Worm (Caenorhabditis elegans) whole organism, L1 larva: Measurements from ENCODE around the gene T08D10.4.

ENCODE experiments used
- C34B4.2 ChIP-seq: sonication (generic microtip); optimal IDR thresholded peaks from 2 replicates; lab custom pipeline; 2017; ENCODE audit warnings: mild to moderate bottlenecking, missing genetic modification characterization, missing compliant biosample characterization
- aha-1 ChIP-seq: fragments of 150-350 bp; optimal IDR thresholded peaks from 2 replicates; lab custom pipeline; 2014; ENCODE audit warnings: missing biosample characterization, missing genetic modification characterization
- ama-1 ChIP-seq: fragments of 150-350 bp; optimal IDR thresholded peaks from 2 replicates; lab custom pipeline; 2014
- ceh-8 ChIP-seq: fragments of 200-800 bp; sonication (Bioruptor generic); optimal IDR thresholded peaks from 2 replicates; lab custom pipeline; 2018; ENCODE audit warnings: mild to moderate bottlenecking, missing genetic modification characterization, moderate library complexity, missing compliant biosample characterization
- ceh-82 ChIP-seq, 3 experiments: fragments of 150-350 bp in 1 of 3; sonication (generic microtip) in 2 of 3; optimal IDR thresholded peaks; 2 replicates each; lab custom pipeline; 2014 to 2017; ENCODE audit warnings: missing biosample characterization in 3 of 3, missing genetic modification characterization in 3 of 3
- ceh-88 ChIP-seq: fragments of 200-800 bp; sonication (Bioruptor generic); IDR thresholded peaks from 2 replicates; pipeline ENCODE4 v1.3.6; 2022; ENCODE audit warnings: missing genetic modification characterization, missing compliant biosample characterization
- dpl-1 ChIP-seq, 3 experiments: fragments of 150-350 bp in 2 of 3; sonication (generic microtip) in 1 of 3; optimal IDR thresholded peaks; 2 replicates each; lab custom pipeline; 2014 to 2017; ENCODE audit warnings: missing biosample characterization in 3 of 3, missing genetic modification characterization in 3 of 3, missing genetic modification reagents in 3 of 3
- dsc-1 ChIP-seq: sonication (generic microtip); optimal IDR thresholded peaks from 2 replicates; lab custom pipeline; 2016; ENCODE audit warnings: mild to moderate bottlenecking, missing genetic modification characterization, missing compliant biosample characterization
- efl-1 ChIP-seq, 4 experiments: fragments of 150-350 bp; optimal IDR thresholded peaks in 3 of 4; peaks in 1 of 4; 1 replicate in 1 of 4; 2 replicates in 3 of 4; lab custom pipeline; 2014; ENCODE audit warnings: missing biosample characterization in 2 of 4, missing genetic modification characterization in 2 of 4, missing genetic modification reagents in 2 of 4
- efl-3 ChIP-seq: fragments of 200-800 bp; sonication (Bioruptor generic); optimal IDR thresholded peaks from 2 replicates; lab custom pipeline; 2018; ENCODE audit warnings: mild to moderate bottlenecking, missing genetic modification characterization, missing compliant biosample characterization
- egl-27 ChIP-seq, 2 experiments: fragments of 150-350 bp in 1 of 2; sonication (generic microtip); optimal IDR thresholded peaks; 3 replicates each; lab custom pipeline; 2017 to 2018; ENCODE audit warnings: missing biosample characterization in 2 of 2, missing genetic modification characterization in 2 of 2, missing genetic modification reagents in 2 of 2
- elt-2 ChIP-seq: sonication (generic microtip); optimal IDR thresholded peaks from 2 replicates; lab custom pipeline; 2016; ENCODE audit warnings: missing genetic modification characterization, mild to moderate bottlenecking, inconsistent platforms, missing compliant biosample characterization, missing genetic modification reagents
- elt-3 ChIP-seq, 6 experiments: fragments of 150-350 bp in 1 of 6; sonication (generic microtip); optimal IDR thresholded peaks; 2 replicates each; lab custom pipeline; 2017 to 2018; ENCODE audit warnings: missing biosample characterization in 6 of 6, missing genetic modification characterization in 6 of 6, inconsistent platforms in 1 of 6
- ets-5 ChIP-seq: fragments of 200-800 bp; sonication (Bioruptor generic); IDR thresholded peaks from 2 replicates; pipeline ENCODE4 v1.3.6; 2022; ENCODE audit warnings: missing genetic modification characterization, missing compliant biosample characterization
- grh-1 ChIP-seq: fragments of 200-800 bp; sonication (Bioruptor generic); IDR thresholded peaks from 2 replicates; pipeline ENCODE4 v1.3.6; 2022; ENCODE audit warnings: missing genetic modification reagents, missing genetic modification characterization, missing compliant biosample characterization
- hlh-17 ChIP-seq: fragments of 200-800 bp; sonication (Bioruptor generic); optimal IDR thresholded peaks from 2 replicates; lab custom pipeline; 2018; ENCODE audit warnings: missing genetic modification characterization, mild to moderate bottlenecking, missing compliant biosample characterization, moderate library complexity, borderline replicate concordance
- hlh-4 ChIP-seq: sonication (generic microtip); optimal IDR thresholded peaks from 2 replicates; lab custom pipeline; 2016; ENCODE audit warnings: mild to moderate bottlenecking, missing genetic modification characterization, missing compliant biosample characterization
- hpl-2 ChIP-seq: fragments of 150-350 bp; optimal IDR thresholded peaks from 2 replicates; lab custom pipeline; 2014; ENCODE audit warnings: missing biosample characterization, missing genetic modification reagents, missing genetic modification characterization
- irx-1 ChIP-seq: sonication (generic microtip); optimal IDR thresholded peaks from 2 replicates; lab custom pipeline; 2016; ENCODE audit warnings: missing genetic modification characterization, missing compliant biosample characterization
- isw-1 ChIP-seq: fragments of 200-800 bp; sonication (Bioruptor generic); IDR thresholded peaks from 2 replicates; pipeline ENCODE4 v1.3.6; 2022; ENCODE audit warnings: missing genetic modification characterization, missing compliant biosample characterization
- jun-1 ChIP-seq: fragments of 150-350 bp; optimal IDR thresholded peaks from 2 replicates; lab custom pipeline; 2014; ENCODE audit warnings: missing biosample characterization, missing genetic modification reagents, missing genetic modification characterization
- lsy-2 ChIP-seq, 2 experiments: fragments of 150-350 bp; optimal IDR thresholded peaks; 2 replicates each; lab custom pipeline; 2014; ENCODE audit warnings: missing biosample characterization in 2 of 2, missing genetic modification characterization in 2 of 2
- mab-9 ChIP-seq: fragments of 200-800 bp; sonication (Bioruptor generic); IDR thresholded peaks from 2 replicates; pipeline ENCODE4 v1.3.6; 2022; ENCODE audit warnings: missing genetic modification reagents, missing genetic modification characterization, missing compliant biosample characterization
- mef-2 ChIP-seq: fragments of 150-350 bp; optimal IDR thresholded peaks from 2 replicates; lab custom pipeline; 2014; ENCODE audit warnings: missing biosample characterization, missing genetic modification characterization
- mep-1 ChIP-seq: fragments of 150-350 bp; optimal IDR thresholded peaks from 2 replicates; lab custom pipeline; 2014; ENCODE audit warnings: missing biosample characterization, missing genetic modification characterization
- nhr-11 ChIP-seq: fragments of 150-350 bp; optimal IDR thresholded peaks from 2 replicates; lab custom pipeline; 2014; ENCODE audit warnings: missing biosample characterization, missing genetic modification characterization
- nhr-12 ChIP-seq: sonication (generic microtip); optimal IDR thresholded peaks from 2 replicates; lab custom pipeline; 2017; ENCODE audit warnings: missing biosample characterization, missing genetic modification characterization
- nhr-237 ChIP-seq: fragments of 150-350 bp; optimal IDR thresholded peaks from 2 replicates; lab custom pipeline; 2014; ENCODE audit warnings: missing biosample characterization, missing genetic modification characterization
- nhr-71 ChIP-seq: sonication (generic microtip); optimal IDR thresholded peaks from 2 replicates; lab custom pipeline; 2016; ENCODE audit warnings: mild to moderate bottlenecking, missing genetic modification characterization, moderate library complexity, missing compliant biosample characterization
- nhr-76 ChIP-seq: sonication (generic microtip); optimal IDR thresholded peaks from 2 replicates; lab custom pipeline; 2017; ENCODE audit warnings: missing biosample characterization, missing genetic modification characterization
- nhr-77 ChIP-seq: fragments of 150-350 bp; optimal IDR thresholded peaks from 2 replicates; lab custom pipeline; 2014; ENCODE audit warnings: missing biosample characterization, missing genetic modification characterization
- nhr-84 ChIP-seq: sonication (generic microtip); optimal IDR thresholded peaks from 2 replicates; lab custom pipeline; 2017; ENCODE audit warnings: missing biosample characterization, missing genetic modification characterization
- nhr-85 ChIP-seq: sonication (generic microtip); peaks from one replicate; lab custom pipeline; 2016; ENCODE audit warnings: missing genetic modification characterization, inconsistent platforms, missing compliant biosample characterization
- nhr-90 ChIP-seq: sonication (generic microtip); optimal IDR thresholded peaks from 2 replicates; lab custom pipeline; 2016; ENCODE audit warnings: mild to moderate bottlenecking, missing genetic modification characterization, missing compliant biosample characterization; ENCODE audit not compliant: poor library complexity
- rnt-1 ChIP-seq: sonication (generic microtip); optimal IDR thresholded peaks from 2 replicates; lab custom pipeline; 2016; ENCODE audit warnings: mild to moderate bottlenecking, missing genetic modification characterization, moderate library complexity, missing compliant biosample characterization
- skn-1 ChIP-seq: fragments of 150-350 bp; optimal IDR thresholded peaks from 2 replicates; lab custom pipeline; 2014; ENCODE audit warnings: missing biosample characterization, missing genetic modification characterization
- sox-4 ChIP-seq: sonication (generic microtip); optimal IDR thresholded peaks from 2 replicates; lab custom pipeline; 2016; ENCODE audit warnings: missing genetic modification characterization, missing compliant biosample characterization
- sptf-1 ChIP-seq: fragments of 150-350 bp; optimal IDR thresholded peaks from 2 replicates; lab custom pipeline; 2014; ENCODE audit warnings: missing biosample characterization, missing genetic modification characterization
- swsn-7 ChIP-seq: sonication (generic microtip); optimal IDR thresholded peaks from 2 replicates; lab custom pipeline; 2016; ENCODE audit warnings: missing genetic modification characterization, missing compliant biosample characterization
- unc-130 ChIP-seq: fragments of 150-350 bp; optimal IDR thresholded peaks from 2 replicates; lab custom pipeline; 2017; ENCODE audit warnings: missing biosample characterization, missing genetic modification characterization, inconsistent platforms
- unc-86 ChIP-seq: sonication (generic microtip); optimal IDR thresholded peaks from 2 replicates; lab custom pipeline; 2016; ENCODE audit warnings: missing genetic modification characterization, missing compliant biosample characterization
- unc-98 ChIP-seq: fragments of 200-800 bp; sonication (Bioruptor generic); IDR thresholded peaks from 2 replicates; pipeline ENCODE4 v1.3.6; 2022; ENCODE audit warnings: missing genetic modification characterization, missing compliant biosample characterization
- vab-15 ChIP-seq: sonication (generic microtip); optimal IDR thresholded peaks from 2 replicates; lab custom pipeline; 2017; ENCODE audit warnings: missing genotype, mild to moderate bottlenecking, missing genetic modification characterization, missing compliant biosample characterization
- xbp-1 ChIP-seq: sonication (generic microtip); optimal IDR thresholded peaks from 2 replicates; lab custom pipeline; 2016; ENCODE audit warnings: missing genetic modification characterization, missing compliant biosample characterization
- zip-4 ChIP-seq: fragments of 200-800 bp; sonication (Bioruptor generic); optimal IDR thresholded peaks from 2 replicates; lab custom pipeline; 2018; ENCODE audit warnings: mild to moderate bottlenecking, missing genetic modification characterization, moderate library complexity, missing compliant biosample characterization
- ztf-11 ChIP-seq, 2 experiments: sonication (generic microtip); optimal IDR thresholded peaks; 2 replicates each; lab custom pipeline; 2016 to 2017; ENCODE audit warnings: missing genetic modification characterization in 2 of 2, missing biosample characterization in 1 of 2, missing compliant biosample characterization in 1 of 2
- ztf-4 ChIP-seq: fragments of 150-350 bp; optimal IDR thresholded peaks from 2 replicates; lab custom pipeline; 2014; ENCODE audit warnings: missing biosample characterization, missing genetic modification characterization

The T08D10.4 gene

DNA sequence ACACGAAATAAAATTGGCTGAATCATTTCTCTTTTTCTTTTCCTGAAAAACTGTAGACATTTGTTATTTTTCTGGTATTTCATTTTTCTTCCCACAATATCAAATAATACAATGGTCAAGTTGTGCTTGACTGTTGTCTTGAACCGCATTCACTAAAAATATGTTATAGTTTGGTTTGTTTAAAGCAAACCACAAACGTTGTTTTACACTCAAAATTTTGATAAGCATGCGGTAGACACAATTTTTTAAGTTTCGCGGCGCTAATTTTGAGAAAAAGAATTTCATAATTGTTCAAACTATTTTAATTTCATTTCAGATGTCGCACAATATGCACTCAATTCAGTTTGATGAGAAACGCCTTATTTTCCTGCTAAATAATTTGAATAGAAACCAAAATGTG is 2.0 kb upstream of the T08D10.4 start, which contains the start of gene T08D10.3:
TSS of gene T08D10.3 (plus strand) at position 301 of the 400 bp plus-strand sequence.
- TF ChIP-seq nhr-76 (tag; lab: Kevin White, UChicago), result no peak
- TF ChIP-seq unc-86 (tag; lab: Kevin White, UChicago), result no peak
- TF ChIP-seq grh-1 (GFP tag; lab: Robert Waterston, UW), result no peak
- TF ChIP-seq nhr-11 (tag; lab: Kevin White, UChicago), result no peak
- no peak for TF ChIP-seq lsy-2 (tag; optimal IDR thresholded peaks at IDR 0.05; lab: Kevin White, UChicago)
- TF ChIP-seq ztf-4 (tag; lab: Kevin White, UChicago), result no peak
- TF ChIP-seq nhr-85, result no peak
- no peak for TF ChIP-seq skn-1 (tag; lab: Kevin White, UChicago)
- TF ChIP-seq xbp-1 (tag; lab: Kevin White, UChicago), result no peak
- no peak for TF ChIP-seq ceh-8 (GFP tag; lab: Kevin White, UChicago)
- no peak for TF ChIP-seq zip-4 (GFP tag; lab: Kevin White, UChicago)
- TF ChIP-seq mep-1, result no peak
- no peak for TF ChIP-seq ztf-11 (tag; optimal IDR thresholded peaks at IDR 0.05; lab: Kevin White, UChicago)
- TF ChIP-seq nhr-237 (tag; lab: Kevin White, UChicago), result no peak
- TF ChIP-seq, all 84 proteins: peak for 0

DNA sequence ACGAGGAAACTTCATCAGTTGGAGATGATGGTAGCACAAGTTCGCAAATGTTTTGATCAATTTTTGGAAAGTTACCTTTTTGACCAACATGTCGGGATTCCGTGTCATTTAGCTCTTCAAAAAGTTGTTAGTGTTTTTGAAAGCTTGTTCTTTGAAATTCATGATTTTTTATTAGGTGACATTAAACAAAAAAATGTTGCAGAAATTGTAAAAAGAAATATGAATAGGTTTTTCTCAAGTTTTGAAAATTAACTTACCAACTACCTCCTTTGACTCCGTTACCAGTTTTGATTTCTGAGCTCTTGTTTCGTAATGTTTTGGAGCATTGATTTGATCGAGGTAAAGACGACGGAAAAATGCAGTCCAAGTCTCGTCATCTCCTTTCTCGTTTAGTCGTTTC is 1.0 kb downstream of the T08D10.4 start:
- TF ChIP-seq skn-1 (tag; lab: Kevin White, UChicago) (no peak), irx-1 (tag; lab: Kevin White, UChicago) (no peak), efl-3 (GFP tag; lab: Kevin White, UChicago) (no peak), mef-2 (no peak), xbp-1 (tag; lab: Kevin White, UChicago) (no peak), nhr-77 (tag; lab: Kevin White, UChicago) (no peak), nhr-90 (tag; lab: Kevin White, UChicago) (no peak), aha-1 (tag; lab: Kevin White, UChicago) (no peak), efl-1 (optimal IDR thresholded peaks at IDR 0.05; lab: Kevin White, UChicago) (no peak), efl-1 (GFP tag; optimal IDR thresholded peaks at IDR 0.05 in 1 of 2; lab: Kevin White, UChicago) (no peak), nhr-71 (tag; lab: Kevin White, UChicago) (no peak), dpl-1 (GFP tag; optimal IDR thresholded peaks at IDR 0.05; lab: Kevin White, UChicago) (no peak)

DNA sequence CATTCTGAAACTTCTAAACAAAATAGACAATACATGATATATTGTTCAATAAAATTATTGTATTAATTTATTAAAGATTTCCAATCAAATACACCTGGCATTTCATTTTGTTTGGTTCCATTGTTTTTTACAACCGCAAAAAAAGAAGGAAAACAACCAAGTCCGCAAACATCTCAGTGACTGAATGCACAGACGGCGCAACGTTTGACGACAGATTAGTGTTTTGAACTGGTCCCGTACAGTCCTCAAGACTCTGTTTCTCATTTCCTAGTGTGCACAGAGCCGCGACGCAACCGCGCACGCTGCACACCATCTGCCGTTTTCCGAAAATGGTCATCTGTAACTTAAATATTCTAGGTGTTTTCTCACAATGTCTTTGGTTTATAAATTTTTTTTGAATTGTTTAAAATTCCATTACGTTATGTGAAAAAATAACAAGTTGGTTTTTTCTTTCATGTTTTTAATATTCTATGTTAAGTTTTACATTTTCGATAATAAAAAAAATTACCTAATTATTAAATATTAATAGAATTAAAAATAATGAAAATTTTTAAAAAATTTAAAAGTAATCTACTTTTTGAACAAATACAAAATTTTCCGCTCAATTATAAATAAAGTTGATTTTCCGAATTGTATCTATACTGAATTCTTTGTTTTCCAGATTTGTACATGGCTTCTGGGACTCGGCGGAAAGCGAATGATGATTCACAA is 4.8 kb downstream of the T08D10.4 start, which contains the start of gene lsd-1:
TSS of gene lsd-1 (plus strand) at position 661 of the 711 bp plus-strand sequence.
- no peak for TF ChIP-seq ama-1
- TF ChIP-seq ztf-4 (tag; lab: Kevin White, UChicago), result no peak
- peak; percentile 8 for TF ChIP-seq nhr-90 (tag; lab: Kevin White, UChicago)
- no peak for TF ChIP-seq unc-98
- no peak for TF ChIP-seq isw-1
- peak in 1 of 3 experiments; percentile 5 for TF ChIP-seq ceh-82 (tag; optimal IDR thresholded peaks at IDR 0.05; lab: Kevin White, UChicago)
- no peak for TF ChIP-seq efl-3 (GFP tag; lab: Kevin White, UChicago)
- TF ChIP-seq rnt-1 (tag; lab: Kevin White, UChicago), result peak; percentile 60
- TF ChIP-seq zip-4 (GFP tag; lab: Kevin White, UChicago), result no peak
- TF ChIP-seq sox-4 (tag; lab: Kevin White, UChicago), result no peak
- no peak for TF ChIP-seq jun-1
- TF ChIP-seq elt-2 (tag; lab: Kevin White, UChicago), result no peak
- TF ChIP-seq ceh-88 (GFP tag; lab: Robert Waterston, UW), result no peak
- no peak for TF ChIP-seq elt-3 (tag; optimal IDR thresholded peaks at IDR 0.05; lab: Kevin White, UChicago)
- peak; percentile 16 for TF ChIP-seq dsc-1
- TF ChIP-seq ets-5 (GFP tag; lab: Robert Waterston, UW), result no peak
- no peak for TF ChIP-seq nhr-11 (tag; lab: Kevin White, UChicago)
- TF ChIP-seq mef-2, result no peak
- TF ChIP-seq unc-130, result no peak
- TF ChIP-seq egl-27 (tag; optimal IDR thresholded peaks at IDR 0.05; lab: Kevin White, UChicago), result no peak
- TF ChIP-seq hpl-2 (GFP tag; lab: Kevin White, UChicago), result no peak
- TF ChIP-seq hlh-17, result no peak
- no peak for TF ChIP-seq sptf-1 (tag; lab: Kevin White, UChicago)
- TF ChIP-seq nhr-12 (tag; lab: Kevin White, UChicago), result no peak
- no peak for TF ChIP-seq nhr-84 (tag; lab: Kevin White, UChicago)
- no peak for TF ChIP-seq mab-9 (GFP tag; lab: Robert Waterston, UW)
- TF ChIP-seq ceh-8 (GFP tag; lab: Kevin White, UChicago), result no peak
- TF ChIP-seq swsn-7 (tag; lab: Kevin White, UChicago), result peak; percentile 28
- no peak for TF ChIP-seq C34B4.2 (tag; lab: Kevin White, UChicago)
- no peak for TF ChIP-seq vab-15 (tag; lab: Kevin White, UChicago)
- no peak for TF ChIP-seq nhr-71 (tag; lab: Kevin White, UChicago)
- no peak for TF ChIP-seq hlh-4
